Fruit fly (Drosophila melanogaster) whole organism, embryonic: Measurements from ENCODE around the gene Sumo.

Source experiments
- CG11456 ChIP-seq: fragments of 200-800 bp; sonication (Bioruptor generic); IDR thresholded peaks from 3 replicates; pipeline ENCODE4 v1.3.6; 2022; ENCODE audit warnings: missing biosample characterization, missing genetic modification characterization
- CG31388 ChIP-seq: fragments of 200-800 bp; sonication (Bioruptor generic); optimal IDR thresholded peaks from 2 replicates; lab custom pipeline; 2016; ENCODE audit warnings: missing biosample characterization, missing genetic modification characterization
- Ets97D ChIP-seq: fragments of 200-800 bp; sonication (Bioruptor generic); optimal IDR thresholded peaks from 3 replicates; lab custom pipeline; 2016; ENCODE audit warnings: missing biosample characterization, missing genetic modification characterization
- Nf-YB ChIP-seq: fragments of 200-800 bp; sonication (Bioruptor generic); optimal IDR thresholded peaks from 3 replicates; lab custom pipeline; 2019; ENCODE audit warnings: missing biosample characterization, mild to moderate bottlenecking, missing genetic modification characterization, moderate library complexity
- ac ChIP-seq: fragments of 200-800 bp; sonication (Bioruptor generic); optimal IDR thresholded peaks from 3 replicates; lab custom pipeline; 2017; ENCODE audit warnings: missing biosample characterization, mild to moderate bottlenecking, missing genetic modification characterization
- dm ChIP-seq: fragments of 200-800 bp; sonication (Bioruptor generic); optimal IDR thresholded peaks from 3 replicates; lab custom pipeline; 2016; ENCODE audit warnings: missing biosample characterization, missing genetic modification characterization
- dmrt99B ChIP-seq: fragments of 200-800 bp; sonication (Bioruptor generic); optimal IDR thresholded peaks from 2 replicates; lab custom pipeline; 2018; ENCODE audit warnings: missing biosample characterization, mild to moderate bottlenecking, missing genetic modification characterization, moderate library complexity
- sima ChIP-seq: fragments of 200-800 bp; sonication (Bioruptor generic); optimal IDR thresholded peaks from 2 replicates; lab custom pipeline; 2016; ENCODE audit warnings: missing biosample characterization, missing genetic modification characterization

- TF ChIP-seq dmrt99B (tag; lab: Kevin White, UChicago): no peak
- no peak for TF ChIP-seq CG11456 (GFP tag; lab: Robert Waterston, UW)
- TF ChIP-seq dm: no peak
- no peak for TF ChIP-seq Nf-YB (GFP tag; lab: Kevin White, UChicago)
- no peak for TF ChIP-seq CG31388 (GFP tag; lab: Kevin White, UChicago)
- TF ChIP-seq sima (GFP tag; lab: Kevin White, UChicago): no peak
- no peak for TF ChIP-seq Ets97D (GFP tag; lab: Kevin White, UChicago)
- TF ChIP-seq ac (GFP tag; lab: Kevin White, UChicago): no peak
Observed at dm6 chr2L:6931821-6932220, 35.6 kb downstream of the Sumo start, which contains the start of gene CG43232.
